Fruit fly (Drosophila melanogaster): Measurements from ENCODE around the gene CG8664.

Gene CG8664

dm6 chrX:17293385-17293784, 10.9 kb upstream of the CG8664 start (continued):
- TF ChIP-seq CG6683 (GFP tag; optimal IDR thresholded peaks at IDR 0.05), result peak; percentile 17
- TF ChIP-seq Sox100B (GFP tag; optimal IDR thresholded peaks at IDR 0.05), result peak; percentile 39
- TF ChIP-seq CG11723 (GFP tag; optimal IDR thresholded peaks at IDR 0.05), result no peak
- peak; percentile 41 for TF ChIP-seq CG15696 (tag; optimal IDR thresholded peaks at IDR 0.05)
- TF ChIP-seq Xbp1 (GFP tag; optimal IDR thresholded peaks at IDR 0.05), result peak; percentile 35
- TF ChIP-seq HmgD (GFP tag; optimal IDR thresholded peaks at IDR 0.05), result no peak
- TF ChIP-seq lilli (GFP tag; optimal IDR thresholded peaks at IDR 0.05), result peak; percentile 46
- no peak for TF ChIP-seq CG7987 (GFP tag; optimal IDR thresholded peaks at IDR 0.05)
- peak; percentile 33; the same call in 1 of the 2 replicates for TF ChIP-seq esg (GFP tag; conservative IDR thresholded peaks at IDR 0.05)
- peak; percentile 26 for TF ChIP-seq az2 (GFP tag; optimal IDR thresholded peaks at IDR 0.05)
- TF ChIP-seq Fer2 (tag; optimal IDR thresholded peaks at IDR 0.05), result peak; percentile 23
- peak; percentile 42; the same call in 1 of the 2 replicates for TF ChIP-seq CG14441 (GFP tag; IDR thresholded peaks at IDR 0.05)
- TF ChIP-seq fd96Cb (tag; optimal IDR thresholded peaks at IDR 0.05), result peak; percentile 39
- TF ChIP-seq CG6689 (GFP tag; IDR thresholded peaks at IDR 0.05), result peak; percentile 52; the same call in 1 of the 2 replicates
- TF ChIP-seq knrl (GFP tag; IDR thresholded peaks at IDR 0.05; ENCODE audit: partially characterized antibody), result no peak
- TF ChIP-seq Blimp-1 (GFP tag; optimal IDR thresholded peaks at IDR 0.05), result peak; percentile 42
- peak; percentile 19 for TF ChIP-seq Max (GFP tag; optimal IDR thresholded peaks at IDR 0.05)
- TF ChIP-seq sens (GFP tag), result peak; percentile 41
- peak; percentile 24 for TF ChIP-seq Oli (tag; optimal IDR thresholded peaks at IDR 0.05)
- TF ChIP-seq CG13624 (GFP tag; optimal IDR thresholded peaks at IDR 0.05), result no peak
- no peak for TF ChIP-seq tup (GFP tag; optimal IDR thresholded peaks at IDR 0.05)
- peak; percentile 55 for TF ChIP-seq nmo (GFP tag; optimal IDR thresholded peaks at IDR 0.05)
- TF ChIP-seq CG4282 (GFP tag; optimal IDR thresholded peaks at IDR 0.05), result no peak
- TF ChIP-seq emc (GFP tag; optimal IDR thresholded peaks at IDR 0.05), result no peak
- TF ChIP-seq da (GFP tag; optimal IDR thresholded peaks at IDR 0.05), result no peak
- 0 out of 2 replicates have a peak, but pooled peaks have one; percentile 24 for TF ChIP-seq CG11696 (GFP tag; IDR thresholded peaks at IDR 0.05)
- no peak for TF ChIP-seq hbn (GFP tag; IDR thresholded peaks at IDR 0.05; ENCODE audit: partially characterized antibody)
- peak in 1 of 2 experiments; percentile 52 for TF ChIP-seq Hr78 (GFP tag; optimal IDR thresholded peaks at IDR 0.05)
- no peak for TF ChIP-seq en (GFP tag; optimal IDR thresholded peaks at IDR 0.05)
- no peak for TF ChIP-seq cato (GFP tag; optimal IDR thresholded peaks at IDR 0.05; ENCODE audit: borderline replicate concordance)
- TF ChIP-seq pum (GFP tag; optimal IDR thresholded peaks at IDR 0.05), result no peak
- no peak for TF ChIP-seq maf-S (GFP tag; optimal IDR thresholded peaks at IDR 0.05)
- no peak for TF ChIP-seq CG2116 (GFP tag; optimal IDR thresholded peaks at IDR 0.05)
- no peak for TF ChIP-seq pnt (GFP tag; optimal IDR thresholded peaks at IDR 0.05)
- TF ChIP-seq CG11247 (GFP tag; IDR thresholded peaks at IDR 0.05), result peak; percentile 19; the same call in 1 of the 2 replicates
- peak; percentile 46; the same call in 1 of the 2 replicates for TF ChIP-seq HLH3B (GFP tag; IDR thresholded peaks at IDR 0.05)
- TF ChIP-seq Dfd (GFP tag; optimal IDR thresholded peaks at IDR 0.05), result no peak
- TF ChIP-seq tll (GFP tag; optimal IDR thresholded peaks at IDR 0.05), result no peak
- no peak for TF ChIP-seq CG31365 (tag; optimal IDR thresholded peaks at IDR 0.05)
- TF ChIP-seq abd-A (tag; optimal IDR thresholded peaks at IDR 0.05), result no peak
- peak; percentile 68 for TF ChIP-seq gem (tag; optimal IDR thresholded peaks at IDR 0.05)
- TF ChIP-seq CkIIα-i1 (GFP tag; IDR thresholded peaks at IDR 0.05), result no peak
- peak; percentile 50 for TF ChIP-seq sisA (GFP tag; IDR thresholded peaks at IDR 0.05)
- TF ChIP-seq scrt (GFP tag; optimal IDR thresholded peaks at IDR 0.05), result no peak
- peak; percentile 1 for TF ChIP-seq gsb-n (tag; optimal IDR thresholded peaks at IDR 0.05)
- peak; percentile 79 for TF ChIP-seq CG11504 (tag; optimal IDR thresholded peaks at IDR 0.05)
- peak; percentile 0 for TF ChIP-seq ewg (GFP tag; optimal IDR thresholded peaks at IDR 0.05)
- peak; percentile 49 for TF ChIP-seq CG10209 (GFP tag; optimal IDR thresholded peaks at IDR 0.05)
- no peak for TF ChIP-seq CG6854 (GFP tag; optimal IDR thresholded peaks at IDR 0.05)
- TF ChIP-seq Mad (GFP tag; optimal IDR thresholded peaks at IDR 0.05), result no peak
